Worm (Caenorhabditis elegans): Measurements from ENCODE around the gene srbc-67.
"Not testable (repeated sequence)": the region's sequence is repeated elsewhere in the genome, so short reads cannot be mapped to it uniquely, and the experiment has no call there.

Gene srbc-67

DNA sequence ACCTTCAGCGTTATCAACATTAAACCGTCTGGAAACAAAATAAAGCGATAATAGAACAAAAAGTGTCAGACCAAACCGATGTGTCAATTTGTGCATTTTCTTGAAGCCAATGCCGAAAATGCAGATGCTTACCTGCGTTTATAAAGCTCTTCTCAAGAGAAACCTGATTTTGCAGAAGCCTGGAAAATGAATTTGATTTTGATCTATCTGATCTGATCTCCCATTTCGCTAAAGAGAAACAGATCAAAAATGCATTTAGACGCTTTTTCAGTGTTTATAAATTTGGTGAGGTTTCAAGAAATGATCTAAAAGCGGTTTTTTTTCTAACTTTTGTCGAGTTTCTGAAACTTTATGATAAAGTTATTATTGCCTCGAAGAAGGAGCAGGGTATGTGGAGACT, 21.8 kb upstream of the srbc-67 start, which contains the start of gene T24A6.16:
Gene T24A6.16, minus strand, starts transcription at position 101 of the 400 bp plus-strand sequence.
- not testable (repeated sequence) for TF ChIP-seq nhr-232, fkh-6, sdc-2 (tag; optimal IDR thresholded peaks at IDR 0.05)

DNA sequence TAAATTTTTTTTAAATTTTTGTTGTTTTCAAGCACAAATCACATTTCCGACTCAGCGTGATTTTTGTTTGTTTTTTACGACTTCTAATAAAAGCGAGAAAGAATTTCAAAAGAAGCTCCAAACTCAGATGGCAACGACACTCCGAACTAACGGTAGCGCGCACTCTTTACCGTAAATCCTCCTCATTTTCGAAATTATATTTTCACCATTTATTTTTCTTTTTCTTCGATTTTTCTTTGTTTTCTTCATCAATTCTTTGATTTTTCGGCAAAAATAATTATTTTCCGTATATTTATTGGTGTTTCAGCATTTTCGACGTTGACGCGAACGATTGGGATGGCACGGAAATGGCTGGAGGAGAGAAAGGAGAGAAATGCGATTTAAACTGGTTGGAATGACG, 17.7 kb upstream of the srbc-67 start, which contains the start of gene T24A6.1:
Gene T24A6.1, plus strand, starts transcription at position 301 of the 400 bp plus-strand sequence.
- TF ChIP-seq Y22D7AL.16, ceh-14, unc-86 (tag; optimal IDR thresholded peaks at IDR 0.05): not testable (repeated sequence)

- TF ChIP-seq K09A11.1 (tag; optimal IDR thresholded peaks at IDR 0.05; ENCODE audit: insufficient read depth): no peak
- no peak for TF ChIP-seq ets-4 (tag; optimal IDR thresholded peaks at IDR 0.05)
- TF ChIP-seq C08G9.2 (tag; optimal IDR thresholded peaks at IDR 0.05): no peak
- no peak for TF ChIP-seq fkh-10 (GFP tag; optimal IDR thresholded peaks at IDR 0.05)
- no peak for TF ChIP-seq tbx-7 (tag; optimal IDR thresholded peaks at IDR 0.05)
- TF ChIP-seq sdc-2 (tag; optimal IDR thresholded peaks at IDR 0.05): no peak
- no peak for TF ChIP-seq sox-4 (tag; optimal IDR thresholded peaks at IDR 0.05)
- no peak for TF ChIP-seq ref-2 (tag; optimal IDR thresholded peaks at IDR 0.05)
- TF ChIP-seq hlh-15 (tag; optimal IDR thresholded peaks at IDR 0.05): no peak
- TF ChIP-seq hlh-30 (tag; optimal IDR thresholded peaks at IDR 0.05; ENCODE audit: insufficient read depth): no peak
- TF ChIP-seq che-1 (tag; optimal IDR thresholded peaks at IDR 0.05): no peak
Measured at ce11 chrV:3557422-3557821, 16.4 kb upstream of the srbc-67 start, which contains the start of gene grl-31. grl-31 (minus strand) TSS chrV:3557778.

DNA sequence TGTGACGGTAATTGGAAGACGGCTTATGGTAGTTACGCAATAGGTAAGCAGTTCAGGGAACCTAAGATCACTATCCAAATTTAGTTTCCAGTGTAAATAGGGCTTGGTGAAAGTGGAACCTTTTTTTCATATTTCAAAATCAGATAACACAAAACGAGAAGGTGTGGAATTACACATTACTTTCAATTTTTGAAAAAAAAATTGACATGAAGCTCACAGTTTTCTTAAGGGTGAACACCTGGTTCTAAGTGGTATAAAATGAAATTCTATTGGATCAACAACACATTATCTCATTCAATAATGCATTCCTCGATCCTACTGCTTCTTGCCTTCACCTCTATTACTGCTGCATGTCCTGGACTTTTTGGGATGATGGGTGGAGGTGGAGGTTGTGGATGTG, 15.0 kb upstream of the srbc-67 start, which contains the start of gene grl-30:
Gene grl-30, plus strand, starts transcription at position 301 of the 400 bp plus-strand sequence.
- TF ChIP-seq pat-9 (tag; optimal IDR thresholded peaks at IDR 0.05) (no peak), lim-6 (tag; optimal IDR thresholded peaks at IDR 0.05) (no peak), ahr-1 (tag; optimal IDR thresholded peaks at IDR 0.05) (no peak), fkh-10 (GFP tag; optimal IDR thresholded peaks at IDR 0.05) (no peak)

- no peak for TF ChIP-seq ceh-48 (tag; optimal IDR thresholded peaks at IDR 0.05)
- no peak for TF ChIP-seq pha-4 (tag; optimal IDR thresholded peaks at IDR 0.05)
- no peak for TF ChIP-seq ceh-45 (GFP tag; IDR thresholded peaks at IDR 0.05)
- no peak for TF ChIP-seq hlh-6 (tag; optimal IDR thresholded peaks at IDR 0.05)
- TF ChIP-seq C38D4.7 (GFP tag; optimal IDR thresholded peaks at IDR 0.05): no peak
- no peak for TF ChIP-seq K02D7.2 (tag; optimal IDR thresholded peaks at IDR 0.05)
- TF ChIP-seq lin-11 (tag; optimal IDR thresholded peaks at IDR 0.05): no peak
- no peak for TF ChIP-seq ceh-30 (tag; optimal IDR thresholded peaks at IDR 0.05)
- no peak for TF ChIP-seq elt-4 (tag; optimal IDR thresholded peaks at IDR 0.05)
Measured at ce11 chrV:3554869-3555268, 13.9 kb upstream of the srbc-67 start, which contains the start of gene grl-29. grl-29 (minus strand) TSS chrV:3555236.

- TF ChIP-seq F13H6.1 (tag; optimal IDR thresholded peaks at IDR 0.05): no peak
- TF ChIP-seq hlh-6 (tag; optimal IDR thresholded peaks at IDR 0.05): no peak
- peak; percentile 86 for TF ChIP-seq elt-2 (tag; optimal IDR thresholded peaks at IDR 0.05)
Measured at ce11 chrV:3552740-3553469, 11.9 kb upstream of the srbc-67 start, which contains the start of gene T24A6.20. T24A6.20 (plus strand) TSS chrV:3553134.

All from whole organism, late embryonic.